Fruit fly (Drosophila melanogaster) whole organism, wandering third instar larva: ENCODE measurements around the gene Dbp73D.

ENCODE experiments used
- Dfd ChIP-seq: fragments of >200 bp; optimal IDR thresholded peaks from 2 replicates; lab custom pipeline; 2017; ENCODE audit warnings: missing biosample characterization, missing genetic modification characterization
- HLH106 ChIP-seq: fragments of 200-800 bp; optimal IDR thresholded peaks from 3 replicates; lab custom pipeline; 2019; ENCODE audit warnings: missing biosample characterization, mild to moderate bottlenecking, missing genetic modification characterization, moderate library complexity
- Hnf4 ChIP-seq: fragments of 200-800 bp; sonication (Bioruptor generic); optimal IDR thresholded peaks from 2 replicates; lab custom pipeline; 2016; ENCODE audit warnings: missing biosample characterization, mild to moderate bottlenecking, missing genetic modification characterization
- Hr83 ChIP-seq: fragments of 200-300 bp; sonication (Bioruptor generic); optimal IDR thresholded peaks from 2 replicates; lab custom pipeline; 2016; ENCODE audit warnings: missing biosample characterization, mild to moderate bottlenecking, missing genetic modification characterization, moderate library complexity; ENCODE audit not compliant: poor library complexity, severe bottlenecking
- foxo ChIP-seq, 2 experiments: fragments of 200-800 bp; sonication (Bioruptor generic); optimal IDR thresholded peaks; 2 replicates in 1 of 2; 3 replicates in 1 of 2; lab custom pipeline; 2016 to 2017; ENCODE audit warnings: missing biosample characterization in 2 of 2, missing genetic modification characterization in 2 of 2
- h ChIP-seq: fragments of 200-800 bp; sonication (Bioruptor generic); optimal IDR thresholded peaks from 3 replicates; lab custom pipeline; 2016; ENCODE audit warnings: missing biosample characterization, mild to moderate bottlenecking, missing genetic modification characterization
- jim ChIP-seq: fragments of 175-275, 200-325 bp; sonication (Bioruptor generic); optimal IDR thresholded peaks from 2 replicates; lab custom pipeline; 2016; ENCODE audit warnings: missing biosample characterization, mild to moderate bottlenecking, missing genetic modification characterization
- lola ChIP-seq: fragments of >200 bp; optimal IDR thresholded peaks from 2 replicates; lab custom pipeline; 2017; ENCODE audit warnings: missing biosample characterization, missing genetic modification characterization
- psq ChIP-seq: fragments of 200-800 bp; sonication (Bioruptor generic); optimal IDR thresholded peaks from 3 replicates; lab custom pipeline; 2017; ENCODE audit warnings: missing biosample characterization, mild to moderate bottlenecking, missing genetic modification characterization, moderate library complexity
- usp ChIP-seq: fragments of >200 bp; optimal IDR thresholded peaks from 2 replicates; lab custom pipeline; 2017; ENCODE audit warnings: missing biosample characterization, missing genetic modification characterization

DNA sequence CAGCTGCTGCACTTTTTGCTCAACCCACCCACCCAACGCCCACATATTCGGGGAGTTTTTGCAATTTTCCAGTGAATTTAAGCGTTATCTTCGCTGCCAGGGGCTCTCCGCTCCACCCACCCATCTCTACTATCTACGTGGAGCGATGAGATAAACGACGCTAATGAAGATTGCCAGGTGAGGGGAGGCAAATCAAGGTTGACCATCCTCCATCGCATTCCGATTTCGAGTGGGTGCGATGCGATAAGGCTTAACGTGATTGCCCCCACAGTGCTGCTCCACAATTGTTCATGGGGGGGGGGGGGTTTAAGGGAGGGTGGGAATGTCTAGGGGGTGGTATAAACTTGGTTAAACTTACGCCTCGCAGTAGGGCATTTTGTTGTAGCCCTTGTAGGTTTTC is 36.8 kb downstream of the Dbp73D start:
- no peak for TF ChIP-seq usp
- TF ChIP-seq lola = no peak
- TF ChIP-seq jim (GFP tag; lab: Kevin White, UChicago) = no peak
- TF ChIP-seq h (GFP tag; lab: Kevin White, UChicago) = peak; percentile 7
- TF ChIP-seq HLH106 (tag; lab: Kevin White, UChicago) = no peak
- no peak for TF ChIP-seq foxo (GFP tag; optimal IDR thresholded peaks at IDR 0.05; lab: Kevin White, UChicago)
- no peak for TF ChIP-seq Hr83 (GFP tag; lab: Kevin White, UChicago)
- TF ChIP-seq Dfd (GFP tag; lab: Kevin White, UChicago) = no peak
- no peak for TF ChIP-seq Hnf4 (GFP tag; lab: Kevin White, UChicago)
- no peak for TF ChIP-seq psq (GFP tag; lab: Kevin White, UChicago)
